Worm (Caenorhabditis elegans) whole organism, mixed stage, embryonic: ENCODE data around the gene ttr-30.

ENCODE experiments used
- ces-1 ChIP-seq: fragments of 150-350 bp; optimal IDR thresholded peaks from 2 replicates; lab custom pipeline; 2014; ENCODE audit warnings: missing biosample characterization, missing genetic modification reagents, missing genetic modification characterization
- nhr-2 ChIP-seq: fragments of 150-350 bp; optimal IDR thresholded peaks from 2 replicates; lab custom pipeline; 2014; ENCODE audit warnings: missing biosample characterization, missing genetic modification characterization
- nhr-76 ChIP-seq: sonication (generic microtip); optimal IDR thresholded peaks from 2 replicates; lab custom pipeline; 2017; ENCODE audit warnings: missing biosample characterization, missing genetic modification characterization
- snpc-4 ChIP-seq: fragments of 150-350 bp; optimal IDR thresholded peaks from 2 replicates; lab custom pipeline; 2014; ENCODE audit warnings: missing biosample characterization, missing genetic modification characterization

DNA sequence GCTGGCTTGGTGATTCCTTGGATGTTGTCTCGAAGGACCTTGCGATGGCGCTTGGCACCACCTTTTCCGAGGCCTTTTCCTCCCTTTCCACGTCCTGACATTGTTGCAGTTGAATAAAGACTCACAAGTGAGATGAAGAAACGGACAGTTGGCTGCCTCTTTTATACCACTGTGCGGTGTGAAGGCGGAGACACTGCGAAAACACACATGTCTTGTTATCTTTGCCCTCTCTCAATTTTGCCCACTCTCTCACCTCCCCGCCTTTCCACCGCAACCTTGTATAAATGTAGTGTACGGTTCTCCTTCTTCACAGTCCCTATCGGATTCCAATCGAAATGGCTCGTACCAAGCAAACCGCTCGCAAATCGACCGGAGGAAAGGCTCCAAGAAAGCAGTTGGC is 21.0 kb upstream of the ttr-30 start, which contains the start of the genes his-38 and his-40:
- no peak for TF ChIP-seq ces-1 (GFP tag; lab: Kevin White, UChicago)
- TF ChIP-seq snpc-4 = no peak
- no peak for TF ChIP-seq nhr-2 (tag; lab: Kevin White, UChicago)
- TF ChIP-seq nhr-76 (tag; lab: Kevin White, UChicago) = no peak
